Worm (Caenorhabditis elegans): ENCODE measurements around the gene ser-1.

ser-1 gene

DNA sequence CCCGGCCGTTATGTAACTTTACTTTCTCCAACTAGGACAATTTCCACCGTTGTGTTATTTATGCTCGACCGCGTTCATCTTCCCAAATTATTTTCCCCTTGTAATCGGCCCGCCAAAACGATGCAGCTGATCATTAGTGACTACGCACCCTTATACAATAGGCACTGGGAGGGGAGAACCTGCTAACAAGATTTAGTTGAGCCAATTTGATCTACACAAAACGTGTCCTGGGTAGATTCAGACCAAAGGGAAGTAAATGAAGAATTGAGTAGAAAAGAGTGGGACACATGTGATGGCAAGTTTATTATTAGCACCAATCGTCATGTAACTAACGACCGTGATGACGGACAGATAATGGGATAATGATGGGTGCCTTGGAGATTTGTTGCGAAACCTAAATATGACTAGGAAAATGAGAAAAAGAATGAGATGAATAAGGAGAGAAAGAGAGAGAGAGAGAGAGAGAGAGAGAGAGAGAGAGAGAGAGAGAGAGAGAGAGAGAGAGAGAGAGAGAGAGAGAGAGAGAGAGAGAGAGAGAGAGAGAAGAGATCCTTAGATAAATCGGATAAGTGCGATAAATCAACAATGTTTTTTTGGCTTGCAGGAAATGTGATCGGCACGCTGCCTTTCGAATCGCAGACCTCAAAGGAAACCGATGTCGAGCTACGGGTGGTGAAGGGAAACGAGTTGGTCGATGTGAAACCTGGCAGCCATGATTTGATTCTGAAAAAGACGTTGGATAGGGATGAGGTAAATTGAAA is 16.2 kb downstream of the ser-1 start:
- TF ChIP-seq F57C9.4 (tag; optimal IDR thresholded peaks at IDR 0.05) (no peak), F39B2.1 (GFP tag; IDR thresholded peaks at IDR 0.05) (no peak), madf-8 (GFP tag; conservative IDR thresholded peaks at IDR 0.05) (no peak), B0035.1 (tag; optimal IDR thresholded peaks at IDR 0.05) (no peak), ceh-100 (GFP tag; IDR thresholded peaks at IDR 0.05) (no peak), lin-35 (GFP tag; optimal IDR thresholded peaks at IDR 0.05) (no peak), tlf-1 (GFP tag; optimal IDR thresholded peaks at IDR 0.05) (no peak), hrde-1 (tag; optimal IDR thresholded peaks at IDR 0.05; ENCODE audit: borderline replicate concordance) (no peak), C06A6.2 (GFP tag; conservative IDR thresholded peaks at IDR 0.05) (no peak), Y53F4B.3 (GFP tag; IDR thresholded peaks at IDR 0.05) (no peak), aptf-2 (GFP tag; conservative IDR thresholded peaks at IDR 0.05) (no peak)

DNA sequence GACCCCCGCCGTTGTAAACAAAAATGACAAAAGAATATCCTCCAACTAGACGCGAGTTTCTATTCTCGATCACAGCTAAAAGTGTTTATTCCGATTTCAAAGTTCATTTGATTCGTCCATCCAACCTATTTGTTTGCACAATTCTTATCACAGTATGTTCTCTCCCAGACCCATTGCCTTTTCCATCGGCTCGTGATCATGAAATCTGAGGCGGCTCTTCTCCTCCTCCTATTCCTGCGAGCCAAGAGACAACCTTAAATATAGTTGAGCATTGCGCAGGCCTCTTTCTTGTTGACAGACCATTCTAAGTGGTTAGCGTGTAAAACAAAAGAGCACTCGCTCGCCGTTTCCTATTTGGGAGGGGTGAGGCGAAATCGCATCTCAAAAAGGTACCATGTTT is 17.4 kb downstream of the ser-1 start:
- TF ChIP-seq him-1 (tag; optimal IDR thresholded peaks at IDR 0.05) (no peak), F57C9.4 (tag; optimal IDR thresholded peaks at IDR 0.05) (no peak), chd-7 (tag; optimal IDR thresholded peaks at IDR 0.05) (no peak), tlf-1 (GFP tag; optimal IDR thresholded peaks at IDR 0.05) (no peak), ztf-3 (GFP tag; optimal IDR thresholded peaks at IDR 0.05) (no peak), D2030.7 (GFP tag; IDR thresholded peaks at IDR 0.05) (no peak), F49E8.2 (tag; optimal IDR thresholded peaks at IDR 0.05; ENCODE audit: insufficient read depth) (no peak)

DNA sequence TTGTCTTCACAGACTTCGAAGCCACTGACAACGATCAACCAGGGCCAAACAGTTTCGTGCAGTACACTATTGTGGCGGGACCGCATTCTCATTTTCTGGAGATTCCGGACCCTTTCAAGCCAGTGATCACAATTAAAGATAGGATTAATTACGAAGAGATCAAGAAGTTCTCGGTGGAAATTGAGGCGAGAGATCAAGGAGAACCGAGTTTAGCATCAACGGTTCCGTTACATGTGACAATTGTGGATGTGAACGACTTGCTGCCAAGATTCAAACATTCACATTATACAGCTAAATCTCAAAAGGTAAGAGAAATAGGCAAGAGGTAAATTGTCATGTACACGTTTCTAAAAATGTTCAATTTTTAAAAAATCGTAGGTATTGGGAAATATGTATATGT is 18.2 kb downstream of the ser-1 start:
- TF ChIP-seq nhr-80 (tag; optimal IDR thresholded peaks at IDR 0.05) = no peak
- TF ChIP-seq rec-8 (tag; optimal IDR thresholded peaks at IDR 0.05) = no peak
- TF ChIP-seq nfya-2 (GFP tag; IDR thresholded peaks at IDR 0.05) = no peak
- TF ChIP-seq F55B11.4 (tag; optimal IDR thresholded peaks at IDR 0.05; ENCODE audit: borderline replicate concordance, insufficient read depth) = no peak
- no peak for TF ChIP-seq ZK185.1 (tag; optimal IDR thresholded peaks at IDR 0.05; ENCODE audit: poor library complexity, severe bottlenecking)
- TF ChIP-seq gei-17 (GFP tag; optimal IDR thresholded peaks at IDR 0.05) = no peak
- no peak for TF ChIP-seq C17E4.6 (GFP tag; IDR thresholded peaks at IDR 0.05)
- no peak for TF ChIP-seq nhr-120 (GFP tag; IDR thresholded peaks at IDR 0.05)
- TF ChIP-seq lsy-27 (tag; optimal IDR thresholded peaks at IDR 0.05; ENCODE audit: borderline replicate concordance, insufficient read depth) = no peak
- TF ChIP-seq hlh-12 (tag; optimal IDR thresholded peaks at IDR 0.05) = no peak
- no peak for TF ChIP-seq tbp1 (GFP tag; optimal IDR thresholded peaks at IDR 0.05)

DNA sequence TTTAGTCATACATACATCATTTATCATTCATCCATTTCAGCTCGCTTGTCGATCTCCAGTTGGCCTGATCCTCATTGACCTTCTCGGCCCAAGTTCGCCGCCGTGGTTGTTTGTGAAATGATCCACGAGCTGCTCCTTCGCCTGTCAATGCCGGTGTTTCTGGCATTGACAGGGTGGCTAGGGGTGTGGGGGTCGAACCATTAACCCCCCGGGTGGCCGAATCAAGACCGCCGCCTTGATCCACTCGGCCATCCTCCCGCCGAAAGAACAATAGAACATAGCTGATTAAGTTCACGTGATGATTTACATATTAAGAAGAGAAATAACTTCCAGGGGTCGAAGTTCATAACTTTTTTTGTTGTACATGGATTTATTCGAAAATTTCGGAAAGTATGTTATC is 22.9 kb downstream of the ser-1 start, which contains the start of gene F59C12.4:
TSS of gene F59C12.4 (minus strand) at position 166 of the 400 bp plus-strand sequence.
- no peak for TF ChIP-seq efl-1 (GFP tag; optimal IDR thresholded peaks at IDR 0.05)
- TF ChIP-seq B0336.3 (GFP tag; IDR thresholded peaks at IDR 0.05) = no peak
- peak; percentile 33 for TF ChIP-seq tbp1 (GFP tag; optimal IDR thresholded peaks at IDR 0.05)
- TF ChIP-seq gei-17 (GFP tag; optimal IDR thresholded peaks at IDR 0.05) = no peak
- TF ChIP-seq dox-1 (GFP tag; IDR thresholded peaks at IDR 0.05) = no peak
- no peak for TF ChIP-seq ztf-6 (GFP tag; IDR thresholded peaks at IDR 0.05)
- TF ChIP-seq Y95B8A.8 (GFP tag; IDR thresholded peaks at IDR 0.05) = no peak
- TF ChIP-seq cebp-2 (GFP tag; IDR thresholded peaks at IDR 0.05) = no peak
- no peak for TF ChIP-seq madf-3 (GFP tag; IDR thresholded peaks at IDR 0.05)
- no peak for TF ChIP-seq nhr-120 (GFP tag; IDR thresholded peaks at IDR 0.05)
- 0 out of 2 replicates have a peak, but pooled peaks have one; percentile 42 for TF ChIP-seq attf-6 (GFP tag; IDR thresholded peaks at IDR 0.05)
- no peak for TF ChIP-seq unc-130 (GFP tag; optimal IDR thresholded peaks at IDR 0.05)
- 0 out of 2 replicates have a peak, but pooled peaks have one; percentile 31 for TF ChIP-seq aptf-3 (GFP tag; IDR thresholded peaks at IDR 0.05)
- no peak for TF ChIP-seq Y67H2A.10 (GFP tag; conservative IDR thresholded peaks at IDR 0.05)
- no peak for TF ChIP-seq snpc-1.1 (tag; optimal IDR thresholded peaks at IDR 0.05; ENCODE audit: insufficient read depth)
- TF ChIP-seq dpl-1 (GFP tag; optimal IDR thresholded peaks at IDR 0.05) = no peak
- TF ChIP-seq egrh-3 (GFP tag; IDR thresholded peaks at IDR 0.05) = peak; percentile 57; the same call in 1 of the 2 replicates
- no peak for TF ChIP-seq die-1 (tag; optimal IDR thresholded peaks at IDR 0.05)
- TF ChIP-seq hmg-20 (GFP tag; IDR thresholded peaks at IDR 0.05) = no peak

Measured in whole organism, young adult.